Worm (Caenorhabditis elegans) whole organism, L4 larva: ENCODE results near the gene scrm-8.

Source experiments
- F26F4.8 ChIP-seq: fragments of 200-800 bp; sonication (Bioruptor generic); conservative IDR thresholded peaks from 2 replicates; pipeline ENCODE4 v1.3.6; 2022; ENCODE audit warnings: missing genetic modification characterization, missing compliant biosample characterization
- F37D6.2 ChIP-seq: sonication (generic microtip); optimal IDR thresholded peaks from 2 replicates; lab custom pipeline; 2016; ENCODE audit warnings: mild to moderate bottlenecking, missing genetic modification characterization, missing compliant biosample characterization
- F49E8.2 ChIP-seq: sonication (generic microtip); optimal IDR thresholded peaks from 2 replicates; lab custom pipeline; 2016; ENCODE audit warnings: missing compliant biosample characterization, mild to moderate bottlenecking, missing genetic modification characterization, borderline replicate concordance
- Y105C5A.15 ChIP-seq: fragments of 200-800 bp; sonication (Bioruptor generic); IDR thresholded peaks from 2 replicates; pipeline ENCODE4 v1.3.6; 2022; ENCODE audit warnings: missing genetic modification characterization, missing compliant biosample characterization
- Y5F2A.4 ChIP-seq: fragments of 200-800 bp; sonication (Bioruptor generic); optimal IDR thresholded peaks from 2 replicates; lab custom pipeline; 2018; ENCODE audit warnings: mild to moderate bottlenecking, missing genetic modification characterization, missing compliant biosample characterization
- Y75B8A.6 ChIP-seq: fragments of 200-800 bp; sonication (Bioruptor generic); IDR thresholded peaks from 2 replicates; pipeline ENCODE4 v1.3.6; 2022; ENCODE audit warnings: missing genetic modification reagents, missing genetic modification characterization, missing compliant biosample characterization
- ZK546.5 ChIP-seq, 2 experiments: sonication (generic microtip); optimal IDR thresholded peaks; 2 replicates each; lab custom pipeline; 2017; ENCODE audit warnings: missing biosample characterization in 2 of 2, missing genetic modification characterization in 2 of 2
- arid-1 ChIP-seq: fragments of 200-800 bp; sonication (Bioruptor generic); conservative IDR thresholded peaks from 2 replicates; pipeline ENCODE4 v1.3.6; 2022; ENCODE audit warnings: missing genetic modification reagents, missing genetic modification characterization, missing compliant biosample characterization
- ceh-32 ChIP-seq: sonication (generic microtip); optimal IDR thresholded peaks from 2 replicates; lab custom pipeline; 2016; ENCODE audit warnings: mild to moderate bottlenecking, missing genetic modification characterization, missing compliant biosample characterization; ENCODE audit not compliant: poor library complexity
- ceh-44 ChIP-seq: fragments of 200-800 bp; sonication (Bioruptor generic); IDR thresholded peaks from 2 replicates; pipeline ENCODE4 v1.3.6; 2022; ENCODE audit warnings: missing genetic modification reagents, missing genetic modification characterization, missing compliant biosample characterization
- ceh-62 ChIP-seq: sonication (generic microtip); optimal IDR thresholded peaks from 2 replicates; lab custom pipeline; 2017; ENCODE audit warnings: missing biosample characterization, missing genetic modification characterization
- ces-1 ChIP-seq: fragments of 150-350 bp; sonication (generic microtip); optimal IDR thresholded peaks from 4 replicates; lab custom pipeline; 2014; ENCODE audit warnings: missing biosample characterization, missing genetic modification reagents, missing genetic modification characterization
- daf-12 ChIP-seq: fragments of 150-350 bp; optimal IDR thresholded peaks from 2 replicates; lab custom pipeline; 2014; ENCODE audit warnings: missing biosample characterization, missing genetic modification reagents, missing genetic modification characterization
- dmd-6 ChIP-seq: fragments of 200-800 bp; sonication (Bioruptor generic); IDR thresholded peaks from 2 replicates; pipeline ENCODE4 v1.3.6; 2022; ENCODE audit warnings: missing genetic modification reagents, missing genetic modification characterization, missing compliant biosample characterization
- dmd-9 ChIP-seq: fragments of 200-800 bp; sonication (Bioruptor generic); IDR thresholded peaks from 2 replicates; pipeline ENCODE4 v1.3.6; 2022; ENCODE audit warnings: missing genetic modification reagents, missing genetic modification characterization, missing compliant biosample characterization
- dpl-1 ChIP-seq: fragments of 150-350 bp; optimal IDR thresholded peaks from 2 replicates; lab custom pipeline; 2014; ENCODE audit warnings: missing biosample characterization, missing genetic modification reagents, missing genetic modification characterization
- dve-1 ChIP-seq: sonication (generic microtip); optimal IDR thresholded peaks from 2 replicates; lab custom pipeline; 2017; ENCODE audit warnings: antibody characterized with exemption, mild to moderate bottlenecking, missing genetic modification characterization, missing compliant biosample characterization; ENCODE audit not compliant: insufficient read depth
- egl-27 ChIP-seq: sonication (generic microtip); optimal IDR thresholded peaks from 3 replicates; lab custom pipeline; 2017; ENCODE audit warnings: missing biosample characterization, missing genetic modification reagents, missing genetic modification characterization
- egl-43 ChIP-seq: fragments of 200-800 bp; sonication (Bioruptor generic); IDR thresholded peaks from 2 replicates; pipeline ENCODE4 v1.3.6; 2022; ENCODE audit warnings: missing genetic modification reagents, missing genetic modification characterization, missing compliant biosample characterization
- gei-8 ChIP-seq: fragments of 200-800 bp; sonication (Bioruptor generic); optimal IDR thresholded peaks from 2 replicates; lab custom pipeline; 2018; ENCODE audit warnings: mild to moderate bottlenecking, missing genetic modification characterization, missing compliant biosample characterization
- hif-1 ChIP-seq, 2 experiments: sonication (generic microtip); optimal IDR thresholded peaks; 2 replicates each; lab custom pipeline; 2016 to 2017; ENCODE audit warnings: missing compliant biosample characterization in 2 of 2, missing genetic modification characterization in 2 of 2, missing genetic modification reagents in 2 of 2, missing genotype in 2 of 2, mild to moderate bottlenecking in 1 of 2
- hlh-11 ChIP-seq: fragments of 200-800 bp; sonication (Bioruptor generic); optimal IDR thresholded peaks from 2 replicates; lab custom pipeline; 2018; ENCODE audit warnings: mild to moderate bottlenecking, missing genetic modification characterization, missing compliant biosample characterization
- jun-1 ChIP-seq: fragments of 150-350 bp; optimal IDR thresholded peaks from 2 replicates; lab custom pipeline; 2014; ENCODE audit warnings: missing biosample characterization, missing genetic modification reagents, missing genetic modification characterization
- lin-13 ChIP-seq: fragments of 150-350 bp; optimal IDR thresholded peaks from 2 replicates; lab custom pipeline; 2014; ENCODE audit warnings: missing biosample characterization, missing genetic modification reagents, missing genetic modification characterization
- lin-29 ChIP-seq: fragments of 200-800 bp; sonication (Bioruptor generic); IDR thresholded peaks from 2 replicates; pipeline ENCODE4 v1.3.6; 2022; ENCODE audit warnings: missing genetic modification reagents, missing genetic modification characterization, missing compliant biosample characterization
- lir-3 ChIP-seq: sonication (generic microtip); optimal IDR thresholded peaks from 2 replicates; lab custom pipeline; 2016; ENCODE audit warnings: mild to moderate bottlenecking, missing genetic modification characterization, missing compliant biosample characterization
- mdl-1 ChIP-seq, 2 experiments: fragments of 150-350 bp in 1 of 2; sonication (generic microtip) in 1 of 2; optimal IDR thresholded peaks; 2 replicates each; lab custom pipeline; 2014 to 2017; ENCODE audit warnings: missing biosample characterization in 2 of 2, missing genetic modification characterization in 2 of 2
- mxl-2 ChIP-seq: fragments of 200-800 bp; sonication (Bioruptor generic); conservative IDR thresholded peaks from 2 replicates; pipeline ENCODE4 v1.3.6; 2022; ENCODE audit warnings: missing genetic modification reagents, missing genetic modification characterization, missing compliant biosample characterization
- nhr-102 ChIP-seq: sonication (generic microtip); optimal IDR thresholded peaks from 2 replicates; lab custom pipeline; 2016; ENCODE audit warnings: mild to moderate bottlenecking, missing genetic modification characterization, moderate library complexity, missing compliant biosample characterization
- nhr-111 ChIP-seq: fragments of 200-800 bp; sonication (Bioruptor generic); optimal IDR thresholded peaks from 2 replicates; lab custom pipeline; 2018; ENCODE audit warnings: mild to moderate bottlenecking, missing genetic modification characterization, missing compliant biosample characterization
- nhr-28 ChIP-seq: fragments of 150-350 bp; optimal IDR thresholded peaks from 2 replicates; lab custom pipeline; 2014; ENCODE audit warnings: missing biosample characterization, missing genetic modification characterization
- nhr-41 ChIP-seq: fragments of 200-800 bp; sonication (Bioruptor generic); IDR thresholded peaks from 2 replicates; pipeline ENCODE4 v1.3.6; 2022; ENCODE audit warnings: missing genetic modification reagents, missing genetic modification characterization, missing compliant biosample characterization
- nhr-76 ChIP-seq: fragments of 150-350 bp; optimal IDR thresholded peaks from 2 replicates; lab custom pipeline; 2014; ENCODE audit warnings: missing biosample characterization, missing genetic modification characterization
- nhr-77 ChIP-seq: fragments of 150-350 bp; optimal IDR thresholded peaks from 2 replicates; lab custom pipeline; 2014; ENCODE audit warnings: missing biosample characterization, missing genetic modification characterization
- php-3 ChIP-seq: fragments of 200-800 bp; sonication (Bioruptor generic); IDR thresholded peaks from 2 replicates; pipeline ENCODE4 v1.3.6; 2022; ENCODE audit warnings: missing genetic modification reagents, missing genetic modification characterization, missing compliant biosample characterization
- snpc-1.2 ChIP-seq: fragments of 200-800 bp; sonication (Bioruptor generic); IDR thresholded peaks from 2 replicates; pipeline ENCODE4 v1.3.6; 2022; ENCODE audit warnings: missing genetic modification reagents, missing genetic modification characterization, missing compliant biosample characterization
- tag-97 ChIP-seq: fragments of 200-800 bp; sonication (Bioruptor generic); IDR thresholded peaks from 2 replicates; pipeline ENCODE4 v1.3.6; 2022; ENCODE audit warnings: missing genetic modification characterization, missing compliant biosample characterization
- zfp-2 ChIP-seq: sonication (generic microtip); optimal IDR thresholded peaks from 2 replicates; lab custom pipeline; 2016; ENCODE audit warnings: mild to moderate bottlenecking, missing genetic modification characterization, missing compliant biosample characterization

scrm-8 gene

ce11 chrIV:4125657-4126056 lies 38.8 kb upstream of the scrm-8 start, which contains the start of gene F49F1.7:
Gene F49F1.7, minus strand, starts transcription at chrIV:4125757.
- peak; percentile 30; the same call in 1 of the 2 replicates for TF ChIP-seq dmd-6 (GFP tag; lab: Robert Waterston, UW)

ce11 chrIV:4135744-4136143 lies 28.7 kb upstream of the scrm-8 start, which contains the start of gene F49F1.17:
Gene F49F1.17, minus strand, starts transcription at chrIV:4135844.
- TF ChIP-seq nhr-77 (tag; lab: Kevin White, UChicago), result no peak
- no peak for TF ChIP-seq arid-1 (GFP tag; lab: Robert Waterston, UW)
- no peak for TF ChIP-seq nhr-41 (GFP tag; lab: Robert Waterston, UW)
- no peak for TF ChIP-seq gei-8
- no peak for TF ChIP-seq dpl-1 (GFP tag; lab: Kevin White, UChicago)
- TF ChIP-seq lin-13, result no peak
- TF ChIP-seq F37D6.2 (tag; lab: Kevin White, UChicago), result no peak
- TF ChIP-seq php-3 (GFP tag; lab: Robert Waterston, UW), result no peak
- no peak for TF ChIP-seq mxl-2 (GFP tag; lab: Robert Waterston, UW)
- TF ChIP-seq nhr-28 (tag; lab: Kevin White, UChicago), result no peak
- no peak for TF ChIP-seq F26F4.8 (GFP tag; lab: Robert Waterston, UW)
- no peak for TF ChIP-seq nhr-76
- TF ChIP-seq egl-43 (GFP tag; lab: Robert Waterston, UW), result no peak

DNA sequence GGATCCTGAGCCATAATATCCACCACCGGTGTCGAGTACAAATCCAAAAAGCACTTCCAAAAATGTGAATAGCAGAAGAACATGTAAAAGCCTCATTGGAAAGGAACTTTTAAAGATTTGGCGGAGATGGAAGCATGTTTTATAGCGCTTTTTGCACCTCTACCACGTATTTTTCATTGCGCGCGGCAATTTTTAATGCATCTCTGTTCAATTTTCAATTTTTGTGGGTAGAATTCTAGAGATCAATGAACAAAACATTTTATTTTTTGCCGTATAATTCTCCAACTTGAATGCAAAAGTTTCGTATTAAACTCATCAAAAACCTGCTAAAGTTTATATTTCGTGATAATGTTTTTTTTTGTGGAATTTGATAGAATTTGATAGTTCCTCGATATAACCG lies 27.0 kb upstream of the scrm-8 start, which contains the start of gene F49F1.9:
TSS of gene F49F1.9 (minus strand) at position 101 of the 400 bp plus-strand sequence.
- no peak for TF ChIP-seq Y5F2A.4

- TF ChIP-seq Y5F2A.4, result no peak
- TF ChIP-seq ZK546.5 (tag; optimal IDR thresholded peaks at IDR 0.05; lab: Kevin White, UChicago), result no peak
- TF ChIP-seq snpc-1.2 (GFP tag; lab: Robert Waterston, UW), result no peak
- no peak for TF ChIP-seq ceh-44 (GFP tag; lab: Robert Waterston, UW)
- TF ChIP-seq dpl-1 (GFP tag; lab: Kevin White, UChicago), result no peak
- TF ChIP-seq hlh-11 (tag; lab: Kevin White, UChicago), result no peak
- no peak for TF ChIP-seq zfp-2 (tag; lab: Kevin White, UChicago)
- no peak for TF ChIP-seq nhr-111
- no peak for TF ChIP-seq F49E8.2 (tag; lab: Kevin White, UChicago)
- TF ChIP-seq tag-97 (GFP tag; lab: Robert Waterston, UW), result no peak
- no peak for TF ChIP-seq lir-3 (tag; lab: Kevin White, UChicago)
- TF ChIP-seq jun-1 (tag; lab: Kevin White, UChicago), result no peak
- TF ChIP-seq dmd-9 (GFP tag; lab: Robert Waterston, UW), result no peak
- TF ChIP-seq nhr-102 (tag; lab: Kevin White, UChicago), result no peak
- no peak for TF ChIP-seq F26F4.8 (GFP tag; lab: Robert Waterston, UW)
- no peak for TF ChIP-seq dve-1 (tag; lab: Kevin White, UChicago)
- TF ChIP-seq mdl-1 (tag; optimal IDR thresholded peaks at IDR 0.05; lab: Kevin White, UChicago), result no peak
- no peak for TF ChIP-seq Y75B8A.6 (GFP tag; lab: Robert Waterston, UW)
Observed at ce11 chrIV:4139022-4139421, 25.5 kb upstream of the scrm-8 start, which contains the start of gene F49F1.10. Gene F49F1.10, minus strand, starts transcription at chrIV:4139122.

DNA sequence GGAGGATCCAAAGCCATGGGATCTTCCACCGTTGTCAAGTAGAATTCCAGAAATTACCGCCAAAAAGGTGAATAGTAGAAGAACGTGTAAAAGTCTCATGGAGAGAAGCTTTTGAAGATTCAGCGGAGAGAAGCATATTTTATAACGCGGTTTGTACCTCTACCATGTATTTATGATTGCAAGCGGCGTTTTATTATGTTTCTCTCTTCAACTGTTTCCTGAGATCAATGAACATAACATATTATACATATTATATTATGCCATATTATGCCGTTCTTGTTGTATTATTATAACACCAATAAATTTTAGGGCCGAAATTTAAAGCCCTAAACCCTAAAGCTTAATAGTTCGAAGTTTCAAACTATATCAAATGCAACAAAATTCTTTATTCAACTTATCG lies 24.2 kb upstream of the scrm-8 start, which contains the start of gene F49F1.18:
TSS of gene F49F1.18 (minus strand) at position 101 of the 400 bp plus-strand sequence.
- TF ChIP-seq ces-1, result no peak
- TF ChIP-seq Y105C5A.15, result no peak
- TF ChIP-seq egl-27 (tag; lab: Kevin White, UChicago), result no peak
- no peak for TF ChIP-seq ceh-62 (tag; lab: Kevin White, UChicago)
- no peak for TF ChIP-seq hif-1 (tag; optimal IDR thresholded peaks at IDR 0.05; lab: Kevin White, UChicago)
- no peak for TF ChIP-seq daf-12 (tag; lab: Kevin White, UChicago)
- no peak for TF ChIP-seq lin-29 (GFP tag; lab: Robert Waterston, UW)
- no peak for TF ChIP-seq ceh-44 (GFP tag; lab: Robert Waterston, UW)
- no peak for TF ChIP-seq ceh-32 (tag; lab: Kevin White, UChicago)
